Worm (Caenorhabditis elegans) whole organism, L2 larva: ENCODE data around the gene nhr-121.

Experiments used
- C34F6.9 ChIP-seq: fragments of 150-350 bp; optimal IDR thresholded peaks from 2 replicates; lab custom pipeline; 2014; ENCODE audit warnings: missing biosample characterization, missing genetic modification characterization
- F13H6.1 ChIP-seq: sonication (generic microtip); optimal IDR thresholded peaks from 2 replicates; lab custom pipeline; 2016; ENCODE audit warnings: missing genetic modification characterization, missing compliant biosample characterization
- R02D3.7 ChIP-seq: fragments of 150-350 bp; optimal IDR thresholded peaks from 2 replicates; lab custom pipeline; 2014; ENCODE audit warnings: missing biosample characterization, missing genetic modification characterization
- Y55F3AM.14 ChIP-seq: fragments of 200-800 bp; sonication (Bioruptor generic); optimal IDR thresholded peaks from 2 replicates; lab custom pipeline; 2018; ENCODE audit warnings: mild to moderate bottlenecking, missing genetic modification characterization, missing compliant biosample characterization
- alr-1 ChIP-seq: fragments of 150-350 bp; optimal IDR thresholded peaks from 2 replicates; lab custom pipeline; 2014; ENCODE audit warnings: missing biosample characterization, missing genetic modification characterization
- aly-2 ChIP-seq: fragments of 150-350 bp; optimal IDR thresholded peaks from 2 replicates; lab custom pipeline; 2014; ENCODE audit warnings: missing biosample characterization, missing genetic modification characterization
- ama-1 ChIP-seq: fragments of 150-350 bp; optimal IDR thresholded peaks from 2 replicates; lab custom pipeline; 2018; ENCODE audit warnings: inconsistent platforms
- blmp-1 ChIP-seq: sonication (generic microtip); optimal IDR thresholded peaks from 2 replicates; lab custom pipeline; 2017; ENCODE audit warnings: missing genetic modification characterization, mild to moderate bottlenecking, missing compliant biosample characterization, antibody characterized with exemption, moderate library complexity; ENCODE audit not compliant: insufficient read depth
- ceh-16 ChIP-seq: fragments of 150-350 bp; optimal IDR thresholded peaks from 2 replicates; lab custom pipeline; 2014; ENCODE audit warnings: missing biosample characterization, missing genetic modification characterization
- ceh-82 ChIP-seq: fragments of 150-350 bp; optimal IDR thresholded peaks from 2 replicates; lab custom pipeline; 2014; ENCODE audit warnings: missing biosample characterization, missing genetic modification characterization
- crh-2 ChIP-seq: sonication (generic microtip); optimal IDR thresholded peaks from 2 replicates; lab custom pipeline; 2017; ENCODE audit warnings: missing biosample characterization, missing genetic modification characterization
- egl-27 ChIP-seq: sonication (generic microtip); optimal IDR thresholded peaks from 3 replicates; lab custom pipeline; 2017; ENCODE audit warnings: missing biosample characterization, missing genetic modification reagents, missing genetic modification characterization
- fos-1 ChIP-seq: fragments of 150-350 bp; optimal IDR thresholded peaks from 2 replicates; lab custom pipeline; 2014; ENCODE audit warnings: missing biosample characterization, missing genetic modification characterization
- gmeb-1 ChIP-seq: fragments of 150-350 bp; optimal IDR thresholded peaks from 2 replicates; lab custom pipeline; 2014; ENCODE audit warnings: missing biosample characterization, missing genetic modification characterization
- lin-13 ChIP-seq: fragments of 150-350 bp; optimal IDR thresholded peaks from 2 replicates; lab custom pipeline; 2014; ENCODE audit warnings: missing biosample characterization, missing genetic modification reagents, missing genetic modification characterization
- lin-39 ChIP-seq: fragments of 150-350 bp; optimal IDR thresholded peaks from 2 replicates; lab custom pipeline; 2014; ENCODE audit warnings: missing biosample characterization, missing genetic modification reagents, missing genetic modification characterization
- lsy-2 ChIP-seq, 2 experiments: fragments of 150-350 bp in 1 of 2; sonication (generic microtip) in 1 of 2; optimal IDR thresholded peaks; 2 replicates each; lab custom pipeline; 2014 to 2017; ENCODE audit warnings: missing biosample characterization in 2 of 2, missing genetic modification characterization in 2 of 2
- mdl-1 ChIP-seq, 2 experiments: fragments of 150-350 bp in 1 of 2; sonication (generic microtip) in 1 of 2; optimal IDR thresholded peaks; 2 replicates each; lab custom pipeline; 2017; ENCODE audit warnings: missing biosample characterization in 2 of 2, missing genetic modification characterization in 2 of 2
- nhr-10 ChIP-seq: sonication (generic microtip); optimal IDR thresholded peaks from 2 replicates; lab custom pipeline; 2017; ENCODE audit warnings: missing biosample characterization, missing genetic modification characterization
- nhr-21 ChIP-seq: fragments of 150-350 bp; optimal IDR thresholded peaks from 2 replicates; lab custom pipeline; 2014; ENCODE audit warnings: missing biosample characterization, missing genetic modification characterization
- nhr-23 ChIP-seq: fragments of 150-350 bp; optimal IDR thresholded peaks from 2 replicates; lab custom pipeline; 2014; ENCODE audit warnings: missing biosample characterization, missing genetic modification reagents, missing genetic modification characterization
- nhr-237 ChIP-seq: fragments of 150-350 bp; optimal IDR thresholded peaks from 2 replicates; lab custom pipeline; 2014; ENCODE audit warnings: missing biosample characterization, missing genetic modification characterization
- nhr-25 ChIP-seq: fragments of 150-350 bp; sonication (generic microtip); optimal IDR thresholded peaks from 3 replicates; lab custom pipeline; 2014; ENCODE audit warnings: missing biosample characterization, missing genetic modification characterization
- nhr-77 ChIP-seq: fragments of 150-350 bp; optimal IDR thresholded peaks from 2 replicates; lab custom pipeline; 2014; ENCODE audit warnings: missing biosample characterization, missing genetic modification characterization
- sem-4 ChIP-seq: fragments of 150-350 bp; optimal IDR thresholded peaks from 2 replicates; lab custom pipeline; 2014; ENCODE audit warnings: missing biosample characterization, missing genetic modification reagents, missing genetic modification characterization
- skn-1 ChIP-seq: sonication (generic microtip); optimal IDR thresholded peaks from 2 replicates; lab custom pipeline; 2017; ENCODE audit warnings: missing biosample characterization, missing genetic modification characterization
- sma-3 ChIP-seq: sonication (generic microtip); optimal IDR thresholded peaks from 2 replicates; lab custom pipeline; 2016; ENCODE audit warnings: missing genetic modification reagents, missing genetic modification characterization, missing compliant biosample characterization
- snpc-4 ChIP-seq: fragments of 150-350 bp; optimal IDR thresholded peaks from 2 replicates; lab custom pipeline; 2014; ENCODE audit warnings: missing biosample characterization, missing genetic modification characterization
- unc-39 ChIP-seq: fragments of 150-350 bp; optimal IDR thresholded peaks from 2 replicates; lab custom pipeline; 2014; ENCODE audit warnings: missing biosample characterization, missing genetic modification characterization
- unc-55 ChIP-seq: fragments of 150-350 bp; sonication (generic microtip); optimal IDR thresholded peaks from 3 replicates; lab custom pipeline; 2014; ENCODE audit warnings: missing biosample characterization, missing genetic modification reagents, missing genetic modification characterization
- unc-62 ChIP-seq: fragments of 150-350 bp; optimal IDR thresholded peaks from 2 replicates; lab custom pipeline; 2014; ENCODE audit warnings: missing biosample characterization, missing genetic modification reagents, missing genetic modification characterization
- zag-1 ChIP-seq: fragments of 150-350 bp; optimal IDR thresholded peaks from 2 replicates; lab custom pipeline; 2014; ENCODE audit warnings: missing biosample characterization, missing genetic modification characterization
- ztf-1 ChIP-seq: fragments of 200-800 bp; sonication (Bioruptor generic); conservative IDR thresholded peaks from 2 replicates; pipeline ENCODE4 v1.3.6; 2022; ENCODE audit warnings: missing genetic modification characterization, missing compliant biosample characterization
- ztf-4 ChIP-seq: fragments of 150-350 bp; optimal IDR thresholded peaks from 2 replicates; lab custom pipeline; 2014; ENCODE audit warnings: missing biosample characterization, missing genetic modification characterization

The nhr-121 gene

DNA sequence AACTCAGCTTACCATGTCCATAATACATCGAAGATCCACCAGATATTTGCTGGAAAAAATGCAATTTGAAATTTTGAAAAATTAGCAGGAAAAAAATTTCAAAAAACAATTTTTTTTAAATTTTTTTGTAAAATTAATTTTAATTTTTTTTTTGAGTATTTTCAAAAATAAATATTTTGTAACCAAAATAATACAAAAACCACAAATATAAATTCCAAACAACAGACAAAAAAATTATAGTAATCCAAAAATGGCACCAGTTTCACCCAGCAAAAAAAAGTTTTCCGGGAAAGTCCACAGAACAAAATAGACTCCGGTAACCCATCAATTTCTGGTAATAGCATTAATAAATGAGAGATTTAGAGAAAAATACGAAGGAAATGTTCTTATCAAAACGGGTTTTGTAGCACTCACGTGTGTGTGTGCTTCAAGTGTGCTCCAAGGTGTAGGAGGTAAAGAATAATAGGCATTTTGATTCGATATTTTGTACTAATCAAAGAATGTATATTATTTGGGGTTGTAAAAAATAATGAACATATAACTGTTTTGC, at the start of gene nhr-121:
Gene nhr-121 (minus strand): TSS at position 51 of the 550 bp plus-strand sequence.
- no peak for TF ChIP-seq unc-39 (tag; lab: Kevin White, UChicago)
- no peak for TF ChIP-seq unc-55 (GFP tag; lab: Kevin White, UChicago)
- peak; percentile 44 for TF ChIP-seq fos-1 (tag; lab: Kevin White, UChicago)
- TF ChIP-seq, all 48 proteins: peak for 1

DNA sequence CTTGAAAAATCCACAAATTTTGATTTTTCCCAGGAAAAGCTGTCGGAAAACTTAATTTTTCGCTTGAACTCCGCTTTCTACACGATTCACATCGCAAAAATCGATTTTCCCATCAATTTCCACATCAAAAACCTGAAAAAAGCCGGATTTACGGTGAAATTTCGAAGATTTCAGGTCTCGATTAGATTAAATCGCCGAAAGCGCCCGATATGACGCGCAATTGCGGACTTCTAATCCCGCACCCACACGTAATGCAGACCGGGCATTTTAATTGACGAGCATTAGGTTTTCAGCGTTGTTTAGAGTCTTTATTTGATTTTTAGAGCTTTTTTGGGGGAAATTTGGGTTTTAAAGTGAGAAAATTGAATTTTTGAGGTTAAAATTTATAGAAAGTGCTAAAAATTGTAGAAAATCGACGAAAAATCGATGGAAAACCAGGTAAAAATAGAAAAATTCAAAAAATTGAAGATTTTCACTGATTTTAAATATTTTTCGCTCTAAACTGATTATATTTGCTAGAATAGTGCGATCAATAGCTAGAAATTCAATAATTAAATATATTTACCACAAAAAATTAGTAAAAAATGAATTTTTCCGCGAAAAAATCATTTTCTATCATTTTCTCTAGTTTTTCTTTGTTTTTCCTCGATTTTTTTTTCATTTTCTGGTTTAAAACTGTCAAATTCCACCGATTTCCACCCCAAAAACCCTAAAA, 32.6 kb upstream of the nhr-121 start, which contains the start of gene Y54F10AL.1:
Gene Y54F10AL.1 (plus strand): TSS at position 665 of the 715 bp plus-strand sequence.
- TF ChIP-seq zag-1, result no peak
- no peak for TF ChIP-seq unc-62
- peak; percentile 3 for TF ChIP-seq ama-1 (lab: Kevin White, UChicago)
- TF ChIP-seq ztf-1, result no peak
- peak; percentile 3 for TF ChIP-seq nhr-25 (tag; lab: Kevin White, UChicago)
- TF ChIP-seq lsy-2 (tag; optimal IDR thresholded peaks at IDR 0.05; lab: Kevin White, UChicago), result peak; percentile 19 to 58
- TF ChIP-seq crh-2 (tag; lab: Kevin White, UChicago), result peak; percentile 58
- TF ChIP-seq C34F6.9, result peak; percentile 25
- TF ChIP-seq unc-55 (GFP tag; lab: Kevin White, UChicago), result peak; percentile 38
- TF ChIP-seq nhr-23 (tag; lab: Kevin White, UChicago), result no peak
- no peak for TF ChIP-seq lin-13
- TF ChIP-seq blmp-1, result no peak
- peak; percentile 16 for TF ChIP-seq gmeb-1 (tag; lab: Kevin White, UChicago)

DNA sequence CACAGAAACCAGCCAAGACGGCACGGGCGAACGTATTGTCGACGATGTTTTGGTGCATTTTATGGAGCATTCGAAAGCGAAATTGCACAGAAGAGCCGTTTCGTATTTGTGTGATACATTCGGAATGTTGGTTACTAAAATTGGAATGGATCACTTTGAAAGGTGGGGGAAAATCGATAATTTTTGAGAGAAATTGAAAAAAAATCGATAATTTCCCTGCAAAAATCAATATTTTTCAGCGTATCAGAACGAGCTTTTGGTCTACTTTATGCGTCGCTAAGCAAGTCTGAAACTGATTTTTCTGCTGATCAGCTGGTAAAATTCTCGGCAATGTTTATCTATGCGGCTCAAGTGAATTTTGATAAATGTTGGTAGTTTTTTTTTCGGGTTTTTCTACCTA, 28.1 kb upstream of the nhr-121 start:
- TF ChIP-seq unc-55 (GFP tag; lab: Kevin White, UChicago) (no peak), ama-1 (lab: Kevin White, UChicago) (no peak), nhr-10 (tag; lab: Kevin White, UChicago) (no peak)

DNA sequence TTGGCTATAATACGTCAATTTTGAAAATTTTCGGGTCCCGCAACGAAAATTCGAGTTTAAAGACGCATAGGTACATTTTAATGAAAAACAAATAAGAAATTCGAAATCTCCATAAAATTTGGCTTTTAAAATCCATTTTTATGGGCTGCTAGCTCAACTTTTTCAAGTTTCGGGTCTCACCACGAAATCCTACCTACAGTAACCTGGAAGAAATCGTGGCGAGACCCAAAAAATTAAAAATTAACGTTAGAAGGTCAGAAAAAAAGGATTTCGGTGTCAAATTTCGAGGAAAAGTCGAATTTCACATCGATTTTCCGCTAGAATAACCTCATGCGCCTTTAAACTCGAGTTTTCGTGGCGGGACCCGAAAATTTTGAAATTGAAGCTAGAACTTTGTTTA, 27.6 kb upstream of the nhr-121 start:
- TF ChIP-seq lsy-2 (tag; optimal IDR thresholded peaks at IDR 0.05; lab: Kevin White, UChicago), result peak; percentile 31 to 68
- no peak for TF ChIP-seq ceh-82
- TF ChIP-seq nhr-21 (tag; lab: Kevin White, UChicago), result no peak
- no peak for TF ChIP-seq ceh-16
- no peak for TF ChIP-seq nhr-77 (tag; lab: Kevin White, UChicago)
- no peak for TF ChIP-seq lin-39 (tag; lab: Kevin White, UChicago)
- no peak for TF ChIP-seq Y55F3AM.14 (GFP tag; lab: Kevin White, UChicago)
- no peak for TF ChIP-seq blmp-1
- TF ChIP-seq alr-1, result no peak
- no peak for TF ChIP-seq aly-2
- TF ChIP-seq sma-3 (GFP tag; lab: Kevin White, UChicago), result no peak
- TF ChIP-seq unc-55 (GFP tag; lab: Kevin White, UChicago), result no peak
- TF ChIP-seq ztf-1, result no peak
- TF ChIP-seq fos-1 (tag; lab: Kevin White, UChicago), result no peak
- peak; percentile 68 for TF ChIP-seq lin-13
- no peak for TF ChIP-seq nhr-23 (tag; lab: Kevin White, UChicago)

DNA sequence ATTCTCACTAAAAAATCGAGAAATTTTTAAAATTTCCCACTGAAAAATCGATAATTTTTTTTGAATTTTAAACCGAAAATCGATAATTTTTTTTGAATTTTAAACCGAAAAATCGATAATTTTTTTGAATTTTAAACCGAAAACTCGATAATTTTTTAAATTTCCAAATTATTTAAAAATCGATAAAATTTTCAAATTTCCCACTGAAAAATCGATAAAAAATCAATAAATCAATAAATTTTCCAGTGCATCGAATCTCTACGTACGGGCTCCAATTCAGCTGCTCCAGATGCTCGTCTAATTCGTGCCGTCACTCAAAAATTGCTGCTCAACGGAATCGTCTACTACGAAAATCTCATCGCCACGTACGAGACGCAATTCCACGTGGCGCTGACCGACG, 24.0 kb upstream of the nhr-121 start:
- TF ChIP-seq sem-4 (tag; lab: Kevin White, UChicago) (no peak), nhr-25 (tag; lab: Kevin White, UChicago) (no peak), lin-39 (tag; lab: Kevin White, UChicago) (no peak), unc-62 (no peak), skn-1 (tag; lab: Kevin White, UChicago) (no peak), mdl-1 (tag; optimal IDR thresholded peaks at IDR 0.05; lab: Kevin White, UChicago) (no peak), R02D3.7 (tag; lab: Kevin White, UChicago) (no peak), ama-1 (lab: Kevin White, UChicago) (no peak), nhr-237 (tag; lab: Kevin White, UChicago) (no peak), gmeb-1 (tag; lab: Kevin White, UChicago) (no peak), ceh-82 (no peak), snpc-4 (no peak), egl-27 (no peak), ztf-4 (tag; lab: Kevin White, UChicago) (no peak), F13H6.1 (tag; lab: Kevin White, UChicago) (no peak)
